Fruit fly (Drosophila melanogaster): ENCODE measurements around the gene Rbcn-3A.

Rbcn-3A gene

dm6 chrX:6201459-6201858 lies 53.8 kb downstream of the Rbcn-3A start:
- TF ChIP-seq CG8478 (optimal IDR thresholded peaks at IDR 0.05) (no peak), EcR (GFP tag; optimal IDR thresholded peaks at IDR 0.05) (no peak)

dm6 chrX:6199791-6200190 lies 55.5 kb downstream of the Rbcn-3A start, which contains the start of gene CG43090:
Gene CG43090, minus strand, starts transcription at chrX:6199891.
- TF ChIP-seq Dll (optimal IDR thresholded peaks at IDR 0.05) (no peak), pan (optimal IDR thresholded peaks at IDR 0.05) (no peak), EcR (GFP tag; optimal IDR thresholded peaks at IDR 0.05) (no peak), CG8478 (optimal IDR thresholded peaks at IDR 0.05) (no peak), psq (optimal IDR thresholded peaks at IDR 0.05) (no peak), usp (GFP tag; optimal IDR thresholded peaks at IDR 0.05) (no peak)

- TF ChIP-seq pan (optimal IDR thresholded peaks at IDR 0.05), result no peak
- no peak for TF ChIP-seq CG8478 (optimal IDR thresholded peaks at IDR 0.05)
- TF ChIP-seq Dll (optimal IDR thresholded peaks at IDR 0.05), result no peak
- no peak for TF ChIP-seq EcR (GFP tag; optimal IDR thresholded peaks at IDR 0.05)
- TF ChIP-seq psq (optimal IDR thresholded peaks at IDR 0.05), result no peak
- no peak for TF ChIP-seq usp (GFP tag; optimal IDR thresholded peaks at IDR 0.05)
These were observed 56.7 kb downstream of the Rbcn-3A start, which contains the start of gene CG32751 for dm6 chrX:6198554-6198953. Gene CG32751, minus strand, starts transcription at chrX:6198654.

dm6 chrX:6196339-6196738 lies 58.9 kb downstream of the Rbcn-3A start, which contains the start of gene CG32750:
Gene CG32750, minus strand, starts transcription at chrX:6196439.
- TF ChIP-seq Dll (optimal IDR thresholded peaks at IDR 0.05) (no peak), usp (GFP tag; optimal IDR thresholded peaks at IDR 0.05) (no peak), EcR (GFP tag; optimal IDR thresholded peaks at IDR 0.05) (no peak), CG8478 (optimal IDR thresholded peaks at IDR 0.05) (no peak), psq (optimal IDR thresholded peaks at IDR 0.05) (no peak), pan (optimal IDR thresholded peaks at IDR 0.05) (no peak)

- TF ChIP-seq usp (GFP tag; optimal IDR thresholded peaks at IDR 0.05) (no peak), Dll (optimal IDR thresholded peaks at IDR 0.05) (no peak)
These were observed 62.0 kb downstream of the Rbcn-3A start for dm6 chrX:6193183-6193810.

dm6 chrX:6192332-6192731 lies 63.0 kb downstream of the Rbcn-3A start, which contains the start of gene Ca-alpha1T:
Gene Ca-alpha1T, minus strand, starts transcription at chrX:6192483.
- TF ChIP-seq EcR (GFP tag; optimal IDR thresholded peaks at IDR 0.05), result no peak
- no peak for TF ChIP-seq usp (GFP tag; optimal IDR thresholded peaks at IDR 0.05)
- no peak for TF ChIP-seq pan (optimal IDR thresholded peaks at IDR 0.05)
- no peak for TF ChIP-seq psq (optimal IDR thresholded peaks at IDR 0.05)
- no peak for TF ChIP-seq CG8478 (optimal IDR thresholded peaks at IDR 0.05)
- TF ChIP-seq Dll (optimal IDR thresholded peaks at IDR 0.05), result no peak
